Fruit fly (Drosophila melanogaster) whole organism, embryonic: ENCODE results near the gene CG32305.

Experiments used
- ATbp ChIP-seq: fragments of 200-800 bp; sonication (Bioruptor generic); optimal IDR thresholded peaks from 2 replicates; lab custom pipeline; 2017; ENCODE audit warnings: missing biosample characterization, mild to moderate bottlenecking, missing genetic modification characterization, missing genetic modification reagents
- B-H1 ChIP-seq: fragments of 200-800 bp; sonication (Bioruptor generic); IDR thresholded peaks from 3 replicates; pipeline ENCODE4 v1.3.6; 2022; ENCODE audit warnings: missing biosample characterization, missing genetic modification characterization
- Bgb ChIP-seq: fragments of 200-800 bp; sonication (Bioruptor generic); IDR thresholded peaks from 2 replicates; pipeline ENCODE4 v1.3.6; 2022; ENCODE audit warnings: missing biosample characterization, missing genetic modification characterization; ENCODE audit not compliant: partially characterized antibody
- CG11504 ChIP-seq: fragments of 200-800 bp; sonication (Bioruptor generic); optimal IDR thresholded peaks from 3 replicates; lab custom pipeline; 2019; ENCODE audit warnings: missing biosample characterization, mild to moderate bottlenecking, missing genetic modification characterization, moderate library complexity
- CG14860 ChIP-seq: fragments of 200-800 bp; sonication (Bioruptor generic); IDR thresholded peaks from 3 replicates; pipeline ENCODE4 v1.3.6; 2022; ENCODE audit warnings: missing biosample characterization, missing genetic modification characterization; ENCODE audit not compliant: partially characterized antibody
- CG15514 ChIP-seq: fragments of 200-800 bp; sonication (Bioruptor generic); optimal IDR thresholded peaks from 3 replicates; lab custom pipeline; 2017; ENCODE audit warnings: missing biosample characterization, missing genetic modification characterization, mild to moderate bottlenecking, moderate library complexity, missing genetic modification reagents
- CG16813 ChIP-seq: fragments of 200-800 bp; sonication (Bioruptor generic); IDR thresholded peaks from 3 replicates; pipeline ENCODE4 v1.3.6; 2022; ENCODE audit warnings: missing biosample characterization, missing genetic modification characterization; ENCODE audit not compliant: partially characterized antibody
- CG17328 ChIP-seq: fragments of 200-800 bp; sonication (Bioruptor generic); IDR thresholded peaks from 2 replicates; pipeline ENCODE4 v1.3.6; 2022; ENCODE audit warnings: missing biosample characterization, missing genetic modification characterization
- CG2199 ChIP-seq: fragments of 200-800 bp; sonication (Bioruptor generic); IDR thresholded peaks from 3 replicates; pipeline ENCODE4 v1.3.6; 2022; ENCODE audit warnings: missing biosample characterization, missing genetic modification characterization
- CG31224 ChIP-seq: fragments of 200-800 bp; sonication (Bioruptor generic); IDR thresholded peaks from 2 replicates; pipeline ENCODE4 v1.3.6; 2022; ENCODE audit warnings: missing biosample characterization, missing genetic modification characterization
- CG33213 ChIP-seq: fragments of 200-800 bp; sonication (Bioruptor generic); optimal IDR thresholded peaks from 3 replicates; lab custom pipeline; 2016; ENCODE audit warnings: missing biosample characterization, missing genetic modification characterization
- CG34224 ChIP-seq: fragments of 200-800 bp; sonication (Bioruptor generic); IDR thresholded peaks from 3 replicates; pipeline ENCODE4 v1.3.6; 2022; ENCODE audit warnings: missing biosample characterization, missing genetic modification characterization; ENCODE audit not compliant: partially characterized antibody
- CG3847 ChIP-seq: fragments of 200-800 bp; sonication (Bioruptor generic); IDR thresholded peaks from 2 replicates; pipeline ENCODE4 v1.3.6; 2022; ENCODE audit warnings: missing biosample characterization, missing genetic modification characterization
- CG7963 ChIP-seq: fragments of 200-800 bp; sonication (Bioruptor generic); IDR thresholded peaks from 3 replicates; pipeline ENCODE4 v1.3.6; 2022; ENCODE audit warnings: missing biosample characterization, missing genetic modification characterization; ENCODE audit not compliant: partially characterized antibody
- CG9797 ChIP-seq: fragments of 200-800 bp; sonication (Bioruptor generic); optimal IDR thresholded peaks from 3 replicates; lab custom pipeline; 2018; ENCODE audit warnings: missing biosample characterization, mild to moderate bottlenecking, missing genetic modification characterization
- Dfd ChIP-seq, 2 experiments: fragments of >200 bp; optimal IDR thresholded peaks; 2 replicates each; lab custom pipeline; 2017; ENCODE audit warnings: missing biosample characterization in 2 of 2, missing genetic modification characterization in 2 of 2
- GATAe ChIP-seq: fragments of 200-800 bp; sonication (Bioruptor generic); conservative IDR thresholded peaks from 2 replicates; pipeline ENCODE4 v1.3.6; 2022; ENCODE audit warnings: missing biosample characterization, missing genetic modification characterization
- HmgZ ChIP-seq: fragments of 200-800 bp; sonication (Bioruptor generic); optimal IDR thresholded peaks from 2 replicates; lab custom pipeline; 2018; ENCODE audit warnings: missing biosample characterization, mild to moderate bottlenecking, missing genetic modification characterization
- Hmr ChIP-seq: fragments of 200-800 bp; sonication (Bioruptor generic); optimal IDR thresholded peaks from 3 replicates; lab custom pipeline; 2017; ENCODE audit warnings: mild to moderate bottlenecking, missing biosample characterization, missing genetic modification reagents, missing genetic modification characterization
- Hr78 ChIP-seq, 2 experiments: fragments of 200-800 bp in 1 of 2; fragments of >200 bp in 1 of 2; sonication (Bioruptor generic) in 1 of 2; optimal IDR thresholded peaks; 2 replicates each; lab custom pipeline; 2017 to 2019; ENCODE audit warnings: missing biosample characterization in 2 of 2, missing genetic modification characterization in 2 of 2, mild to moderate bottlenecking in 1 of 2, moderate library complexity in 1 of 2
- Myb ChIP-seq: fragments of 200-800 bp; sonication (Bioruptor generic); optimal IDR thresholded peaks from 2 replicates; lab custom pipeline; 2016; ENCODE audit warnings: missing biosample characterization, missing genetic modification characterization
- NK7.1 ChIP-seq: fragments of 200-800 bp; sonication (Bioruptor generic); optimal IDR thresholded peaks from 3 replicates; lab custom pipeline; 2016; ENCODE audit warnings: missing biosample characterization, missing genetic modification characterization
- Scr ChIP-seq: fragments of 200-800 bp; sonication (Bioruptor generic); IDR thresholded peaks from 2 replicates; pipeline ENCODE4 v1.3.6; 2022; ENCODE audit warnings: missing biosample characterization, missing genetic modification characterization; ENCODE audit not compliant: partially characterized antibody
- amos ChIP-seq: fragments of 200-800 bp; sonication (Bioruptor generic); IDR thresholded peaks from 2 replicates; pipeline ENCODE4 v1.3.6; 2022; ENCODE audit warnings: missing biosample characterization, missing genetic modification characterization; ENCODE audit not compliant: partially characterized antibody
- ato ChIP-seq: fragments of 200-800 bp; sonication (Bioruptor generic); IDR thresholded peaks from 2 replicates; pipeline ENCODE4 v1.3.6; 2022; ENCODE audit warnings: missing biosample characterization, missing genetic modification characterization; ENCODE audit not compliant: partially characterized antibody
- bbx ChIP-seq: fragments of 200-800 bp; sonication (Bioruptor generic); IDR thresholded peaks from 2 replicates; pipeline ENCODE4 v1.3.6; 2022; ENCODE audit warnings: missing biosample characterization, missing genetic modification characterization; ENCODE audit not compliant: partially characterized antibody
- chinmo ChIP-seq: fragments of 200-800 bp; sonication (Bioruptor generic); IDR thresholded peaks from 4 replicates; pipeline ENCODE4 v1.3.6; 2022; ENCODE audit warnings: missing biosample characterization, missing genetic modification characterization; ENCODE audit not compliant: partially characterized antibody
- dan ChIP-seq: fragments of 200-800 bp; sonication (Bioruptor generic); IDR thresholded peaks from 2 replicates; pipeline ENCODE4 v1.3.6; 2022; ENCODE audit warnings: missing biosample characterization, missing genetic modification characterization
- fru ChIP-seq: fragments of >200 bp; optimal IDR thresholded peaks from 2 replicates; lab custom pipeline; 2017
- hbn ChIP-seq: fragments of 200-800 bp; sonication (Bioruptor generic); IDR thresholded peaks from 2 replicates; pipeline ENCODE4 v1.3.6; 2022; ENCODE audit warnings: missing biosample characterization, missing genetic modification characterization; ENCODE audit not compliant: partially characterized antibody
- hkb ChIP-seq, 2 experiments: fragments of 200-800 bp in 1 of 2; fragments of >200 bp in 1 of 2; sonication (Bioruptor generic) in 1 of 2; IDR thresholded peaks in 1 of 2; optimal IDR thresholded peaks in 1 of 2; 2 replicates each; pipeline versions ENCODE4 v1.3.6 to Lab custom; 2017 to 2022; ENCODE audit warnings: missing biosample characterization in 1 of 2, missing genetic modification characterization in 1 of 2
- kah ChIP-seq: fragments of 200-800 bp; sonication (Bioruptor generic); optimal IDR thresholded peaks from 2 replicates; lab custom pipeline; 2018; ENCODE audit warnings: missing biosample characterization, mild to moderate bottlenecking, missing genetic modification characterization
- lab ChIP-seq: fragments of 200-800 bp; sonication (Bioruptor generic); optimal IDR thresholded peaks from 3 replicates; lab custom pipeline; 2017; ENCODE audit warnings: missing biosample characterization, missing genetic modification characterization, mild to moderate bottlenecking, moderate library complexity, missing genetic modification reagents
- nerfin-2 ChIP-seq: fragments of 200-800 bp; sonication (Bioruptor generic); IDR thresholded peaks from 2 replicates; pipeline ENCODE4 v1.3.6; 2022; ENCODE audit warnings: missing biosample characterization, missing genetic modification characterization; ENCODE audit not compliant: partially characterized antibody
- pzg ChIP-seq: fragments of 200-800 bp; sonication (Bioruptor generic); optimal IDR thresholded peaks from 3 replicates; lab custom pipeline; 2018; ENCODE audit warnings: missing biosample characterization, mild to moderate bottlenecking, missing genetic modification characterization, moderate library complexity
- sd ChIP-seq: fragments of 200-800 bp; sonication (Bioruptor generic); optimal IDR thresholded peaks from 3 replicates; lab custom pipeline; 2018; ENCODE audit warnings: missing biosample characterization, mild to moderate bottlenecking, missing genetic modification characterization, moderate library complexity
- sens ChIP-seq: fragments of 200-800 bp; sonication (Bioruptor generic); peaks from one replicate; lab custom pipeline; 2016; ENCODE audit warnings: missing biosample characterization, missing genetic modification characterization
- sim ChIP-seq: fragments of 200-800 bp; sonication (Bioruptor generic); IDR thresholded peaks from 2 replicates; pipeline ENCODE4 v1.3.6; 2022; ENCODE audit warnings: missing biosample characterization, missing genetic modification characterization
- sna ChIP-seq: fragments of 200-800 bp; sonication (Bioruptor generic); IDR thresholded peaks from 2 replicates; pipeline ENCODE4 v1.3.6; 2022; ENCODE audit warnings: missing biosample characterization, missing genetic modification characterization; ENCODE audit not compliant: partially characterized antibody
- tna ChIP-seq: fragments of 200-800 bp; sonication (Bioruptor generic); IDR thresholded peaks from 2 replicates; pipeline ENCODE4 v1.3.6; 2022; ENCODE audit warnings: missing biosample characterization, missing genetic modification characterization; ENCODE audit not compliant: partially characterized antibody
- unc-4 ChIP-seq: fragments of 200-800 bp; sonication (Bioruptor generic); IDR thresholded peaks from 2 replicates; pipeline ENCODE4 v1.3.6; 2022; ENCODE audit warnings: missing biosample characterization, missing genetic modification characterization; ENCODE audit not compliant: partially characterized antibody
- vvl ChIP-seq: fragments of 200-800 bp; sonication (Bioruptor generic); IDR thresholded peaks from 2 replicates; pipeline ENCODE4 v1.3.6; 2022; ENCODE audit warnings: missing biosample characterization, missing genetic modification characterization
- zen2 ChIP-seq: fragments of 200-800 bp; sonication (Bioruptor generic); IDR thresholded peaks from 3 replicates; pipeline ENCODE4 v1.3.6; 2022; ENCODE audit warnings: missing biosample characterization, missing genetic modification characterization; ENCODE audit not compliant: partially characterized antibody

Gene CG32305

DNA sequence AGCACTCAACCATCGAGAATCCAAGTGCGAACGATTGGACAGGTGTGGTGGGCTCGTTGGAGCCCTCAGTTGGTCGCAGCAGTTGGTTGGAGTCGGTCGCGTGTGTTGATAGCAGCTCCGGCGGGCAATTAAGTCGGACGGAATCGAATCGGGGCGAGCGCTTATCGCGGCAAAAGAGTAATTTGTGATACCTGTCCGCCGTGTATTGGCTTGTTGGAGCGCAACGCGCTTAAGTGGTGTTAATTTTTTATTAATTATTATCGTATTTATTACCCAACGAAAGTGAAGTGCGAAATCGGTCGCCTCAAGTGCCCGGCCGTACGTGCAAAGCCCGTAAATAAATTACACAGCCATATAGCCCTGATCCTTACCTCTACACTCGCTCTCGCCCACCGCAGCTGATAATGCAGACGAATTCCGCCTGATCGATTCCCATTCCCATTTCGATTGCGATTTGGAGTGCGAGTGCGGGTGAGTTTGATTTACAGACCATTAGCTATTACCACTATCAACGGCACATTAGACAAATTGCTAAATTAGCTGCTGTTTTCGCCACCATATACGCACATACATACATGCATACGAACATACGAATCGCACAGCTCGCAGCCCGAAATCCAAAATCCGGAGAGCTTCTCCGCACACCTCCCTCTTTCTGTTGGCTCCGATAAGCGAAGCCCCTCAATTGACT is 10.7 kb upstream of the CG32305 start, which contains the start of gene ACXD (continued):
- TF ChIP-seq GATAe (GFP tag; lab: Robert Waterston, UW), result peak; percentile 66
- no peak for TF ChIP-seq Dfd (GFP tag; optimal IDR thresholded peaks at IDR 0.05; lab: Kevin White, UChicago)
- TF ChIP-seq CG17328, result no peak
- TF ChIP-seq CG11504 (tag; lab: Kevin White, UChicago), result no peak
- no peak for TF ChIP-seq NK7.1 (GFP tag; lab: Kevin White, UChicago)
- no peak for TF ChIP-seq sim (GFP tag; lab: Robert Waterston, UW)
- TF ChIP-seq sd (tag; lab: Kevin White, UChicago), result peak; percentile 14

dm6 chr3L:2243846-2244528 is 4.4 kb upstream of the CG32305 start, which contains the start of gene CG32301:
CG32301 (plus strand) TSS chr3L:2244478.
- TF ChIP-seq Bgb (GFP tag; lab: Robert Waterston, UW), result peak; percentile 42; the same call in 1 of the 2 replicates
- TF ChIP-seq CG31224, result peak; percentile 99
- peak; percentile 97 for TF ChIP-seq Myb (GFP tag; lab: Kevin White, UChicago)
- TF ChIP-seq sna (GFP tag; lab: Robert Waterston, UW), result peak; percentile 64
- TF ChIP-seq CG3847, result 0 out of 2 replicates have a peak, but pooled peaks have one; percentile 9
- TF ChIP-seq fru (lab: Kevin White, UChicago), result no peak
- peak; percentile 80 for TF ChIP-seq hkb (optimal IDR thresholded peaks at IDR 0.05; lab: Kevin White, UChicago)
- no peak for TF ChIP-seq hkb (GFP tag; IDR thresholded peaks at IDR 0.05; lab: Robert Waterston, UW)
- peak; percentile 3 for TF ChIP-seq pzg (GFP tag; lab: Kevin White, UChicago)
- peak; percentile 70 for TF ChIP-seq zen2 (GFP tag; lab: Robert Waterston, UW)
- no peak for TF ChIP-seq ATbp (GFP tag; lab: Kevin White, UChicago)
- TF ChIP-seq HmgZ (tag; lab: Kevin White, UChicago), result peak; percentile 30
- no peak for TF ChIP-seq B-H1
- peak; percentile 52 for TF ChIP-seq kah (GFP tag; lab: Kevin White, UChicago)
- TF ChIP-seq tna, result no peak
- 0 out of 3 replicates have a peak, but pooled peaks have one; percentile 25 for TF ChIP-seq CG7963
- TF ChIP-seq CG34224 (GFP tag; lab: Robert Waterston, UW), result peak; percentile 48; the same call in 2 of the 3 replicates
- peak in 1 of 2 experiments; percentile 41 for TF ChIP-seq Hr78 (GFP tag; optimal IDR thresholded peaks at IDR 0.05; lab: Kevin White, UChicago)
- 0 out of 3 replicates have a peak, but pooled peaks have one; percentile 17 for TF ChIP-seq CG2199 (GFP tag; lab: Robert Waterston, UW)
- TF ChIP-seq unc-4 (GFP tag; lab: Robert Waterston, UW), result 0 out of 2 replicates have a peak, but pooled peaks have one; percentile 32
- TF ChIP-seq vvl, result peak; percentile 28; the same call in 1 of the 2 replicates
- peak; percentile 33; the same call in 1 of the 2 replicates for TF ChIP-seq hbn
- peak; percentile 53; the same call in 1 of the 3 replicates for TF ChIP-seq CG14860 (GFP tag; lab: Robert Waterston, UW)
- 0 out of 3 replicates have a peak, but pooled peaks have one; percentile 18 for TF ChIP-seq CG16813 (GFP tag; lab: Robert Waterston, UW)
- peak; percentile 42 for TF ChIP-seq Scr
- peak; percentile 43 for TF ChIP-seq CG15514 (GFP tag; lab: Kevin White, UChicago)
- peak; percentile 32; the same call in 1 of the 2 replicates for TF ChIP-seq amos (GFP tag; lab: Robert Waterston, UW)
- peak; percentile 67 for TF ChIP-seq CG9797 (GFP tag; lab: Kevin White, UChicago)
- TF ChIP-seq CG33213 (GFP tag; lab: Kevin White, UChicago), result peak; percentile 88
- no peak for TF ChIP-seq lab
- TF ChIP-seq nerfin-2 (GFP tag; lab: Robert Waterston, UW), result peak; percentile 41; the same call in 1 of the 2 replicates
- TF ChIP-seq Hmr (GFP tag; lab: Kevin White, UChicago), result peak; percentile 70
- TF ChIP-seq dan, result no peak
- peak; percentile 74; the same call in 2 of the 4 replicates for TF ChIP-seq chinmo (GFP tag; lab: Robert Waterston, UW)
- peak; percentile 29; the same call in 1 of the 2 replicates for TF ChIP-seq ato (GFP tag; lab: Robert Waterston, UW)
- peak; percentile 75 for TF ChIP-seq sens
- peak; percentile 51 for TF ChIP-seq bbx (GFP tag; lab: Robert Waterston, UW)
